Fruit fly (Drosophila melanogaster) whole organism, embryonic: ENCODE data around the gene IscU.

Experiments
- ATbp ChIP-seq: fragments of 200-800 bp; sonication (Bioruptor generic); optimal IDR thresholded peaks from 2 replicates; lab custom pipeline; 2017; ENCODE audit warnings: missing biosample characterization, mild to moderate bottlenecking, missing genetic modification characterization, missing genetic modification reagents
- C15 ChIP-seq: fragments of 200-800 bp; sonication (Bioruptor generic); IDR thresholded peaks from 3 replicates; pipeline ENCODE4 v1.3.6; 2022; ENCODE audit warnings: missing biosample characterization, missing genetic modification characterization
- CG10209 ChIP-seq: fragments of 200-800 bp; sonication (Bioruptor generic); optimal IDR thresholded peaks from 3 replicates; lab custom pipeline; 2017; ENCODE audit warnings: missing biosample characterization, mild to moderate bottlenecking, missing genetic modification characterization, missing genetic modification reagents
- CG10366 ChIP-seq: fragments of 200-800 bp; sonication (Bioruptor generic); IDR thresholded peaks from 2 replicates; pipeline ENCODE4 v1.3.6; 2022; ENCODE audit warnings: missing biosample characterization, missing genetic modification characterization
- CG12299 ChIP-seq: fragments of 200-800 bp; sonication (Bioruptor generic); optimal IDR thresholded peaks from 2 replicates; lab custom pipeline; 2018; ENCODE audit warnings: missing biosample characterization, mild to moderate bottlenecking, missing genetic modification characterization
- CG12391 ChIP-seq: fragments of 200-800 bp; sonication (Bioruptor generic); optimal IDR thresholded peaks from 3 replicates; lab custom pipeline; 2018; ENCODE audit warnings: missing biosample characterization, mild to moderate bottlenecking, missing genetic modification characterization, moderate library complexity
- CG13775 ChIP-seq: fragments of 200-800 bp; sonication (Bioruptor generic); optimal IDR thresholded peaks from 3 replicates; lab custom pipeline; 2017; ENCODE audit warnings: missing biosample characterization, mild to moderate bottlenecking, missing genetic modification characterization
- CG17568 ChIP-seq: fragments of 200-800 bp; sonication (Bioruptor generic); optimal IDR thresholded peaks from 2 replicates; lab custom pipeline; 2018; ENCODE audit warnings: missing biosample characterization, mild to moderate bottlenecking, missing genetic modification characterization, moderate library complexity
- CG17829 ChIP-seq: fragments of 200-800 bp; optimal IDR thresholded peaks from 2 replicates; lab custom pipeline; 2019; ENCODE audit warnings: missing biosample characterization, mild to moderate bottlenecking, missing genetic modification characterization, moderate library complexity
- CG1792 ChIP-seq: fragments of 200-800 bp; sonication (Bioruptor generic); optimal IDR thresholded peaks from 2 replicates; lab custom pipeline; 2016; ENCODE audit warnings: missing biosample characterization, missing genetic modification characterization
- CG2712 ChIP-seq: fragments of 200-800 bp; optimal IDR thresholded peaks from 3 replicates; lab custom pipeline; 2019; ENCODE audit warnings: missing biosample characterization, mild to moderate bottlenecking, missing genetic modification characterization, moderate library complexity
- CG30431 ChIP-seq: fragments of 200-800 bp; sonication (Bioruptor generic); optimal IDR thresholded peaks from 2 replicates; lab custom pipeline; 2017; ENCODE audit warnings: missing biosample characterization, missing genetic modification characterization
- CG34422 ChIP-seq: fragments of 200-800 bp; sonication (Bioruptor generic); IDR thresholded peaks from 3 replicates; pipeline ENCODE4 v1.3.6; 2022; ENCODE audit warnings: missing biosample characterization, missing genetic modification characterization
- CG4328 ChIP-seq: fragments of 200-800 bp; sonication (Bioruptor generic); optimal IDR thresholded peaks from 3 replicates; lab custom pipeline; 2017; ENCODE audit warnings: missing biosample characterization, missing genetic modification reagents, missing genetic modification characterization
- CG4707 ChIP-seq: fragments of 200-800 bp; sonication (Bioruptor generic); optimal IDR thresholded peaks from 2 replicates; lab custom pipeline; 2018; ENCODE audit warnings: missing biosample characterization, mild to moderate bottlenecking, missing genetic modification characterization, moderate library complexity
- CG6254 ChIP-seq: fragments of 200-800 bp; sonication (Bioruptor generic); optimal IDR thresholded peaks from 3 replicates; lab custom pipeline; 2017; ENCODE audit warnings: mild to moderate bottlenecking, missing biosample characterization, missing genetic modification reagents, missing genetic modification characterization
- CG6854 ChIP-seq: fragments of 200-800 bp; sonication (Bioruptor generic); optimal IDR thresholded peaks from 3 replicates; lab custom pipeline; 2017; ENCODE audit warnings: missing biosample characterization, mild to moderate bottlenecking, missing genetic modification characterization
- CG7372 ChIP-seq: fragments of 200-800 bp; sonication (Bioruptor generic); IDR thresholded peaks from 2 replicates; pipeline ENCODE4 v1.3.6; 2022; ENCODE audit warnings: missing biosample characterization, missing genetic modification characterization
- CG7928 ChIP-seq: fragments of 200-800 bp; sonication (Bioruptor generic); optimal IDR thresholded peaks from 2 replicates; lab custom pipeline; 2017; ENCODE audit warnings: missing biosample characterization, mild to moderate bottlenecking, missing genetic modification characterization
- CG8359 ChIP-seq: fragments of 200-800 bp; sonication (Bioruptor generic); optimal IDR thresholded peaks from 2 replicates; lab custom pipeline; 2017; ENCODE audit warnings: missing biosample characterization, mild to moderate bottlenecking, missing genetic modification characterization, borderline replicate concordance
- CG8478 ChIP-seq: fragments of >200 bp; optimal IDR thresholded peaks from 2 replicates; lab custom pipeline; 2018
- CTCF ChIP-seq: fragments of 200-800 bp; sonication (Bioruptor generic); optimal IDR thresholded peaks from 2 replicates; lab custom pipeline; 2017; ENCODE audit warnings: missing biosample characterization, mild to moderate bottlenecking, missing genetic modification characterization, moderate library complexity
- D19A ChIP-seq: fragments of 200-800 bp; optimal IDR thresholded peaks from 3 replicates; lab custom pipeline; 2019; ENCODE audit warnings: missing biosample characterization, mild to moderate bottlenecking, missing genetic modification characterization, moderate library complexity
- Dref ChIP-seq: fragments of 200-800 bp; sonication (Bioruptor generic); IDR thresholded peaks from 2 replicates; pipeline ENCODE4 v1.3.6; 2022; ENCODE audit warnings: missing biosample characterization, missing genetic modification characterization
- E2f1 ChIP-seq: fragments of 200-800 bp; sonication (Bioruptor generic); IDR thresholded peaks from 2 replicates; pipeline ENCODE4 v1.3.6; 2022; ENCODE audit warnings: missing biosample characterization, missing genetic modification characterization
- Hand ChIP-seq: fragments of 200-800 bp; sonication (Bioruptor generic); optimal IDR thresholded peaks from 2 replicates; lab custom pipeline; 2017; ENCODE audit warnings: mild to moderate bottlenecking, missing biosample characterization, missing genetic modification reagents, missing genetic modification characterization
- Lim3 ChIP-seq: fragments of 200-800 bp; sonication (Bioruptor generic); IDR thresholded peaks from 2 replicates; pipeline ENCODE4 v1.3.6; 2022; ENCODE audit warnings: missing biosample characterization, missing genetic modification characterization
- Med ChIP-seq: fragments of 200-800 bp; sonication (Bioruptor generic); peaks from one replicate; lab custom pipeline; 2016; ENCODE audit warnings: missing biosample characterization, missing genetic modification characterization, mild to moderate bottlenecking, inconsistent platforms, moderate library complexity
- NK7.1 ChIP-seq: fragments of 200-800 bp; sonication (Bioruptor generic); optimal IDR thresholded peaks from 3 replicates; lab custom pipeline; 2016; ENCODE audit warnings: missing biosample characterization, missing genetic modification characterization
- Rfx ChIP-seq: fragments of 200-800 bp; sonication (Bioruptor generic); IDR thresholded peaks from 2 replicates; pipeline ENCODE4 v1.3.6; 2022; ENCODE audit warnings: missing biosample characterization, missing genetic modification characterization
- Spps ChIP-seq: fragments of 200-800 bp; sonication (Bioruptor generic); optimal IDR thresholded peaks from 2 replicates; lab custom pipeline; 2018; ENCODE audit warnings: missing biosample characterization, mild to moderate bottlenecking, missing genetic modification characterization
- Ssrp ChIP-seq: fragments of 200-800 bp; sonication (Bioruptor generic); optimal IDR thresholded peaks from 2 replicates; lab custom pipeline; 2018; ENCODE audit warnings: missing biosample characterization, mild to moderate bottlenecking, missing genetic modification characterization, moderate library complexity
- Taf1 ChIP-seq: fragments of 200-800 bp; sonication (Bioruptor generic); IDR thresholded peaks from 2 replicates; pipeline ENCODE4 v1.3.6; 2022; ENCODE audit warnings: missing biosample characterization, missing genetic modification characterization
- Xrp1 ChIP-seq: fragments of 200-800 bp; sonication (Bioruptor generic); IDR thresholded peaks from 2 replicates; pipeline ENCODE4 v1.3.6; 2022; ENCODE audit warnings: missing biosample characterization, missing genetic modification characterization
- ci ChIP-seq: fragments of 200-800 bp; sonication (Bioruptor generic); IDR thresholded peaks from 3 replicates; pipeline ENCODE4 v1.3.6; 2022; ENCODE audit warnings: missing biosample characterization, missing genetic modification characterization
- corto ChIP-seq: fragments of 200-800 bp; sonication (Bioruptor generic); optimal IDR thresholded peaks from 2 replicates; lab custom pipeline; 2016; ENCODE audit warnings: missing biosample characterization, mild to moderate bottlenecking, missing genetic modification characterization, moderate library complexity
- crol ChIP-seq: fragments of 200-800 bp; sonication (Bioruptor generic); IDR thresholded peaks from 2 replicates; pipeline ENCODE4 v1.3.6; 2022; ENCODE audit warnings: missing biosample characterization, missing genetic modification characterization
- dmrt99B ChIP-seq: fragments of 200-800 bp; sonication (Bioruptor generic); optimal IDR thresholded peaks from 2 replicates; lab custom pipeline; 2018; ENCODE audit warnings: missing biosample characterization, mild to moderate bottlenecking, missing genetic modification characterization, moderate library complexity
- ems ChIP-seq: fragments of 200-800 bp; sonication (Bioruptor generic); optimal IDR thresholded peaks from 3 replicates; lab custom pipeline; 2016; ENCODE audit warnings: missing biosample characterization, missing genetic modification characterization
- eyg ChIP-seq: fragments of 200-800 bp; sonication (Bioruptor generic); optimal IDR thresholded peaks from 3 replicates; lab custom pipeline; 2016; ENCODE audit warnings: missing biosample characterization, missing genetic modification characterization
- mld ChIP-seq: fragments of 200-800 bp; sonication (Bioruptor generic); IDR thresholded peaks from 3 replicates; pipeline ENCODE4 v1.3.6; 2022; ENCODE audit warnings: missing biosample characterization, missing genetic modification characterization; ENCODE audit not compliant: partially characterized antibody
- nmo ChIP-seq: fragments of 200-800 bp; sonication (Bioruptor generic); optimal IDR thresholded peaks from 2 replicates; lab custom pipeline; 2018; ENCODE audit warnings: missing biosample characterization, mild to moderate bottlenecking, missing genetic modification characterization, moderate library complexity
- pita ChIP-seq: fragments of 200-800 bp; sonication (Bioruptor generic); optimal IDR thresholded peaks from 2 replicates; lab custom pipeline; 2017; ENCODE audit warnings: missing biosample characterization, mild to moderate bottlenecking, missing genetic modification characterization
- psq ChIP-seq: fragments of 200-800 bp; sonication (Bioruptor generic); optimal IDR thresholded peaks from 2 replicates; lab custom pipeline; 2017; ENCODE audit warnings: missing biosample characterization, missing genetic modification characterization
- row ChIP-seq: fragments of 200-800 bp; sonication (Bioruptor generic); IDR thresholded peaks from 3 replicates; pipeline ENCODE4 v1.3.6; 2022; ENCODE audit warnings: missing biosample characterization, missing genetic modification characterization
- sens ChIP-seq: fragments of 200-800 bp; sonication (Bioruptor generic); peaks from one replicate; lab custom pipeline; 2016; ENCODE audit warnings: missing biosample characterization, missing genetic modification characterization
- stc ChIP-seq: fragments of 200-800 bp; sonication (Bioruptor generic); IDR thresholded peaks from 2 replicates; pipeline ENCODE4 v1.3.6; 2022; ENCODE audit warnings: missing biosample characterization, missing genetic modification characterization
- tin ChIP-seq: fragments of 200-800 bp; sonication (Bioruptor generic); optimal IDR thresholded peaks from 3 replicates; lab custom pipeline; 2016; ENCODE audit warnings: missing biosample characterization, missing genetic modification characterization
- twi ChIP-seq: fragments of 200-800 bp; optimal IDR thresholded peaks from 2 replicates; lab custom pipeline; 2019; ENCODE audit warnings: missing biosample characterization, mild to moderate bottlenecking, missing genetic modification characterization, moderate library complexity
- unpg ChIP-seq: fragments of 200-800 bp; sonication (Bioruptor generic); optimal IDR thresholded peaks from 3 replicates; lab custom pipeline; 2018; ENCODE audit warnings: missing biosample characterization, mild to moderate bottlenecking, missing genetic modification characterization, moderate library complexity
- wdn ChIP-seq: fragments of 200-800 bp; sonication (Bioruptor generic); IDR thresholded peaks from 2 replicates; pipeline ENCODE4 v1.3.6; 2022; ENCODE audit warnings: missing biosample characterization, missing genetic modification characterization

IscU gene

DNA sequence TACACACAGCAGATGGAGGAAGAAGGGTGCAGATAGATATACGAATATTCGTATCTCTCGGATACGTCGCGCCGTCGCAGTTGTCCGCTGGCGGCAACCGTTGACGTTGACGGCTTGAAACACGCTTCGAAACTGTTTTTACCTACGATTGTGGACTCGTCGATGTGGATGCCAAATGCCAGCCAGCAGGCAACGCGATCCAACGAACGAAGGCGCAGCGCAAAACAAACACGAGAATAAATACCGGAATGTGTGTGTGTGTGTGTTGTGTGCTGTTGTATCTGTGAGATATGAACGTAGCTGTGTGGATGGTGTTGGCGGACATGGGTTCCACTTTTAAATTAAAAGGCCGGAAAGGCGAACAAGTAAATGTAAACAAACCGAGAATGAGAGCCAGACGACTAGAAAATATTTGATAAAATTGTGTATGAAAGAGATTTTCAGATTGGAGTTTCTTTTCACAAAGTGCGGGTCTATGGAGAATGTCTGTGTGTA, 22.2 kb upstream of the IscU start (continued):
- peak; percentile 16 for TF ChIP-seq CG8359
- TF ChIP-seq Ssrp (tag; lab: Kevin White, UChicago): no peak
- peak; percentile 28 for TF ChIP-seq CG12391 (tag; lab: Kevin White, UChicago)
- peak; percentile 8 for TF ChIP-seq CG13775 (GFP tag; lab: Kevin White, UChicago)
- TF ChIP-seq CG12299 (tag; lab: Kevin White, UChicago): peak; percentile 85
- no peak for TF ChIP-seq Dref (GFP tag; lab: Robert Waterston, UW)
- no peak for TF ChIP-seq CG7928
- TF ChIP-seq crol: peak; percentile 32; the same call in 1 of the 2 replicates
- peak; percentile 49; the same call in 1 of the 2 replicates for TF ChIP-seq stc (GFP tag; lab: Robert Waterston, UW)
- TF ChIP-seq Med (GFP tag; lab: Kevin White, UChicago): peak; percentile 94
- peak; percentile 40 for TF ChIP-seq corto
- peak; percentile 60 for TF ChIP-seq ATbp
- peak; percentile 69 for TF ChIP-seq CG17568 (GFP tag; lab: Kevin White, UChicago)
- peak; percentile 58 for TF ChIP-seq CG2712
- TF ChIP-seq CG17829: peak; percentile 65
- TF ChIP-seq CG8478: no peak
- TF ChIP-seq ci (GFP tag; lab: Robert Waterston, UW): peak; percentile 86
- TF ChIP-seq Taf1 (GFP tag; lab: Robert Waterston, UW): no peak
- no peak for TF ChIP-seq wdn (GFP tag; lab: Robert Waterston, UW)
- TF ChIP-seq NK7.1: peak; percentile 21
- no peak for TF ChIP-seq CG30431 (GFP tag; lab: Kevin White, UChicago)
- TF ChIP-seq CG4707 (GFP tag; lab: Kevin White, UChicago): peak; percentile 40
- TF ChIP-seq CG6854 (GFP tag; lab: Kevin White, UChicago): peak; percentile 54
- TF ChIP-seq pita (GFP tag; lab: Kevin White, UChicago): no peak
- TF ChIP-seq tin: peak; percentile 9
- peak; percentile 58 for TF ChIP-seq unpg
- no peak for TF ChIP-seq CG10366 (GFP tag; lab: Robert Waterston, UW)
- TF ChIP-seq twi: peak; percentile 48
- peak; percentile 72; the same call in 1 of the 2 replicates for TF ChIP-seq Rfx (GFP tag; lab: Robert Waterston, UW)
- peak; percentile 90 for TF ChIP-seq sens (GFP tag; lab: Kevin White, UChicago)
- TF ChIP-seq nmo: no peak
- TF ChIP-seq mld (GFP tag; lab: Robert Waterston, UW): peak; percentile 22; the same call in 1 of the 3 replicates
- TF ChIP-seq row (GFP tag; lab: Robert Waterston, UW): peak; percentile 10; the same call in 1 of the 3 replicates
- TF ChIP-seq CG1792 (GFP tag; lab: Kevin White, UChicago): peak; percentile 24
- TF ChIP-seq CTCF (GFP tag; lab: Kevin White, UChicago): no peak
- peak; percentile 43 for TF ChIP-seq CG10209
- TF ChIP-seq Xrp1 (GFP tag; lab: Robert Waterston, UW): peak; percentile 54
- TF ChIP-seq psq: peak; percentile 97
- TF ChIP-seq dmrt99B (tag; lab: Kevin White, UChicago): peak; percentile 43
- TF ChIP-seq Spps (tag; lab: Kevin White, UChicago): peak; percentile 18
- peak; percentile 38 for TF ChIP-seq CG6254 (GFP tag; lab: Kevin White, UChicago)
- peak; percentile 58 for TF ChIP-seq D19A (tag; lab: Kevin White, UChicago)
- TF ChIP-seq CG7372 (GFP tag; lab: Robert Waterston, UW): no peak
- no peak for TF ChIP-seq Lim3 (GFP tag; lab: Robert Waterston, UW)
- peak; percentile 8; the same call in 1 of the 2 replicates for TF ChIP-seq E2f1 (GFP tag; lab: Robert Waterston, UW)
- TF ChIP-seq Hand (GFP tag; lab: Kevin White, UChicago): peak; percentile 17
- peak; percentile 31 for TF ChIP-seq CG4328 (GFP tag; lab: Kevin White, UChicago)
- no peak for TF ChIP-seq C15
- TF ChIP-seq eyg (GFP tag; lab: Kevin White, UChicago): peak; percentile 39
- TF ChIP-seq ems (GFP tag; lab: Kevin White, UChicago): peak; percentile 22
- TF ChIP-seq CG34422: peak; percentile 66; the same call in 1 of the 3 replicates
